Fruit fly (Drosophila melanogaster) whole organism, adult: ENCODE measurements around the gene rumi.

Experiments used
- CG11617 ChIP-seq: fragments of 200-800 bp; sonication (Bioruptor generic); optimal IDR thresholded peaks from 2 replicates; lab custom pipeline; 2017; ENCODE audit warnings: mild to moderate bottlenecking, missing biosample characterization, missing genetic modification reagents, missing genetic modification characterization
- CG12768 ChIP-seq: fragments of 200-800 bp; sonication (Bioruptor generic); optimal IDR thresholded peaks from 2 replicates; lab custom pipeline; 2017; ENCODE audit warnings: missing biosample characterization, missing genetic modification characterization, mild to moderate bottlenecking, moderate library complexity, missing genetic modification reagents
- CG14711 ChIP-seq: fragments of 200-800 bp; sonication (Bioruptor generic); optimal IDR thresholded peaks from 2 replicates; lab custom pipeline; 2018; ENCODE audit warnings: missing biosample characterization, mild to moderate bottlenecking, missing genetic modification characterization, moderate library complexity
- CG1620 ChIP-seq: fragments of 200-800 bp; sonication (Bioruptor generic); optimal IDR thresholded peaks from 2 replicates; lab custom pipeline; 2016; ENCODE audit warnings: missing biosample characterization, missing genetic modification characterization
- CG33017 ChIP-seq: fragments of 200-800 bp; sonication (Bioruptor generic); optimal IDR thresholded peaks from 2 replicates; lab custom pipeline; 2018; ENCODE audit warnings: missing biosample characterization, mild to moderate bottlenecking, missing genetic modification characterization, moderate library complexity
- CG5204 ChIP-seq: fragments of 200-800 bp; sonication (Bioruptor generic); optimal IDR thresholded peaks from 2 replicates; lab custom pipeline; 2016; ENCODE audit warnings: missing biosample characterization, missing genetic modification characterization
- CG7045 ChIP-seq: fragments of 200-800 bp; sonication (Bioruptor generic); optimal IDR thresholded peaks from 2 replicates; lab custom pipeline; 2017; ENCODE audit warnings: missing biosample characterization, mild to moderate bottlenecking, missing genetic modification characterization
- CG7101 ChIP-seq: fragments of 200-800 bp; sonication (Bioruptor generic); optimal IDR thresholded peaks from 2 replicates; lab custom pipeline; 2018; ENCODE audit warnings: missing biosample characterization, mild to moderate bottlenecking, missing genetic modification characterization, moderate library complexity
- Clk ChIP-seq: fragments of 200-800 bp; sonication (Bioruptor generic); optimal IDR thresholded peaks from 2 replicates; lab custom pipeline; 2017; ENCODE audit warnings: missing biosample characterization, missing genetic modification characterization
- Crg-1 ChIP-seq: fragments of 200-800 bp; sonication (Bioruptor generic); optimal IDR thresholded peaks from 2 replicates; lab custom pipeline; 2016; ENCODE audit warnings: missing biosample characterization, missing genetic modification characterization
- Hr96 ChIP-seq: fragments of 200-800 bp; sonication (Bioruptor generic); optimal IDR thresholded peaks from 2 replicates; lab custom pipeline; 2016; ENCODE audit warnings: missing biosample characterization, missing genetic modification characterization
- Mnt ChIP-seq: fragments of 200-800 bp; sonication (Bioruptor generic); optimal IDR thresholded peaks from 2 replicates; lab custom pipeline; 2016; ENCODE audit warnings: missing biosample characterization, mild to moderate bottlenecking, missing genetic modification characterization
- bab1 ChIP-seq: fragments of 200-800 bp; sonication (Bioruptor generic); optimal IDR thresholded peaks from 3 replicates; lab custom pipeline; 2019; ENCODE audit warnings: missing biosample characterization, mild to moderate bottlenecking, missing genetic modification characterization, moderate library complexity
- cic ChIP-seq: fragments of 200-800 bp; sonication (Bioruptor generic); optimal IDR thresholded peaks from 2 replicates; lab custom pipeline; 2017; ENCODE audit warnings: missing biosample characterization, mild to moderate bottlenecking, missing genetic modification characterization, moderate library complexity
- cnc ChIP-seq, 2 experiments: fragments of >200 bp; optimal IDR thresholded peaks; 2 replicates each; lab custom pipeline; 2017
- kay ChIP-seq: fragments of 200-800 bp; sonication (Bioruptor generic); peaks from one replicate; lab custom pipeline; 2016; ENCODE audit warnings: missing biosample characterization, missing genetic modification characterization, borderline replicate concordance
- ovo ChIP-seq: fragments of 200-800 bp; sonication (Bioruptor generic); optimal IDR thresholded peaks from 2 replicates; lab custom pipeline; 2016; ENCODE audit warnings: missing biosample characterization, missing genetic modification characterization
- pad ChIP-seq: fragments of 200-800 bp; sonication (Bioruptor generic); optimal IDR thresholded peaks from 3 replicates; lab custom pipeline; 2017; ENCODE audit warnings: missing biosample characterization, missing genetic modification characterization, mild to moderate bottlenecking, moderate library complexity, missing genetic modification reagents
- tj ChIP-seq: fragments of 200-800 bp; sonication (Bioruptor generic); optimal IDR thresholded peaks from 3 replicates; lab custom pipeline; 2017; ENCODE audit warnings: missing biosample characterization, mild to moderate bottlenecking, missing genetic modification characterization, moderate library complexity
- toe ChIP-seq: fragments of 200-800 bp; sonication (Bioruptor generic); optimal IDR thresholded peaks from 2 replicates; lab custom pipeline; 2016; ENCODE audit warnings: missing biosample characterization, missing genetic modification characterization

Gene rumi

dm6 chr3R:22750534-22750947, at the start of gene rumi, which contains the start of the genes CG7029 and Usp12-46:
rumi (minus strand) TSS chr3R:22750597.
CG7029 (plus strand) TSS chr3R:22750901.
Usp12-46 (plus strand) TSS chr3R:22750901.
- TF ChIP-seq CG1620 (GFP tag; lab: Kevin White, UChicago) (peak; percentile 89), Mnt (GFP tag; lab: Kevin White, UChicago) (peak; percentile 76), CG12768 (GFP tag; lab: Kevin White, UChicago) (peak; percentile 82), CG7045 (GFP tag; lab: Kevin White, UChicago) (peak; percentile 80), cic (peak; percentile 44), CG7101 (tag; lab: Kevin White, UChicago) (peak; percentile 85), ovo (GFP tag; lab: Kevin White, UChicago) (peak; percentile 79), toe (no peak), Clk (GFP tag; lab: Kevin White, UChicago) (peak; percentile 78), Hr96 (peak; percentile 92), tj (GFP tag; lab: Kevin White, UChicago) (peak; percentile 89), pad (peak; percentile 59), Crg-1 (peak; percentile 69), CG11617 (GFP tag; lab: Kevin White, UChicago) (peak; percentile 83), bab1 (GFP tag; lab: Kevin White, UChicago) (peak; percentile 90), CG33017 (tag; lab: Kevin White, UChicago) (peak; percentile 83), CG5204 (GFP tag; lab: Kevin White, UChicago) (no peak), CG14711 (tag; lab: Kevin White, UChicago) (peak; percentile 98), kay (GFP tag; lab: Kevin White, UChicago) (no peak), cnc (optimal IDR thresholded peaks at IDR 0.05; lab: Kevin White, UChicago) (no peak)

dm6 chr3R:22793953-22794352, 43.6 kb upstream of the rumi start:
- no peak for TF ChIP-seq kay (GFP tag; lab: Kevin White, UChicago)
- TF ChIP-seq cic, result no peak
- TF ChIP-seq cnc (optimal IDR thresholded peaks at IDR 0.05; lab: Kevin White, UChicago), result no peak
- TF ChIP-seq CG7045 (GFP tag; lab: Kevin White, UChicago), result no peak
- no peak for TF ChIP-seq CG12768 (GFP tag; lab: Kevin White, UChicago)
- TF ChIP-seq tj (GFP tag; lab: Kevin White, UChicago), result no peak
- TF ChIP-seq CG1620 (GFP tag; lab: Kevin White, UChicago), result no peak
- TF ChIP-seq CG11617 (GFP tag; lab: Kevin White, UChicago), result no peak
- no peak for TF ChIP-seq Crg-1
- TF ChIP-seq pad, result no peak
- no peak for TF ChIP-seq Mnt (GFP tag; lab: Kevin White, UChicago)
- TF ChIP-seq CG5204 (GFP tag; lab: Kevin White, UChicago), result no peak
- TF ChIP-seq Clk (GFP tag; lab: Kevin White, UChicago), result no peak
- TF ChIP-seq bab1 (GFP tag; lab: Kevin White, UChicago), result no peak
- TF ChIP-seq CG14711 (tag; lab: Kevin White, UChicago), result no peak
- TF ChIP-seq toe, result no peak
- TF ChIP-seq CG33017 (tag; lab: Kevin White, UChicago), result no peak

- no peak for TF ChIP-seq CG14711 (tag; lab: Kevin White, UChicago)
- no peak for TF ChIP-seq Crg-1
- TF ChIP-seq bab1 (GFP tag; lab: Kevin White, UChicago), result no peak
- TF ChIP-seq cic, result no peak
These were observed 38.7 kb upstream of the rumi start for dm6 chr3R:22789106-22789505.

DNA sequence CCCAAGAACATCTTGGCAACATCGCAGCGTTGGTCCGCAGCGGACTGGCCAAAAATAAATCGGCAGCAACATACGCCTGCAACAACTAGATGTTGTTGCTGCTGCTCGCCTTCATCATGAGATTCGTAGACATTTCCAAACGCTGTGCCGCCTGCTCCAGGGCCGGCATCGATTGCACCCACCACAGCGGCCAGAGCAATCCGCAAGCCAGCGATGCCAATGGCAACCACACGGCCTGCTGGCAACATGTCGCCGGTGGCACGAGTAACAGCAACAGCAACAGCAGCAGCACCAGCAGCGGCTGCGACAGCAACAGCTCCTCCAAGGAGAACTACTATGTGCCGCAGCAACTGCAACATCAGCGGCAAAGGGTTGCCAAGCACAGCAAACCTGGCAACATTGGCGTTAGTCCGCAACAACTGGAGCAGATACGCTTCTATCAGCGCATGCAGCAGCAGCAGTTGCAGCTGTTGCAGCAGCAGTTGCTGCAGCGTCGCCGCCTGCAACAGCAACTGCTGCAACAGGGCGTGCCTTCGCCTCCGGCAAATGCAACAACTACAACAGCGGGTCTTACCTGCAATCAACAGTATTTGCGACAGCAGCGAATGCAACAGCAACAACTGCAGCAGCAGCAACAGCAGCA, 34.4 kb upstream of the rumi start:
- TF ChIP-seq CG12768 (GFP tag; lab: Kevin White, UChicago) (no peak), pad (no peak), bab1 (GFP tag; lab: Kevin White, UChicago) (no peak), cic (no peak), Hr96 (no peak), Crg-1 (no peak), CG5204 (GFP tag; lab: Kevin White, UChicago) (no peak), ovo (GFP tag; lab: Kevin White, UChicago) (no peak), kay (GFP tag; lab: Kevin White, UChicago) (no peak), CG11617 (GFP tag; lab: Kevin White, UChicago) (no peak), CG14711 (tag; lab: Kevin White, UChicago) (no peak), toe (no peak), CG1620 (GFP tag; lab: Kevin White, UChicago) (no peak), CG7101 (tag; lab: Kevin White, UChicago) (no peak)

DNA sequence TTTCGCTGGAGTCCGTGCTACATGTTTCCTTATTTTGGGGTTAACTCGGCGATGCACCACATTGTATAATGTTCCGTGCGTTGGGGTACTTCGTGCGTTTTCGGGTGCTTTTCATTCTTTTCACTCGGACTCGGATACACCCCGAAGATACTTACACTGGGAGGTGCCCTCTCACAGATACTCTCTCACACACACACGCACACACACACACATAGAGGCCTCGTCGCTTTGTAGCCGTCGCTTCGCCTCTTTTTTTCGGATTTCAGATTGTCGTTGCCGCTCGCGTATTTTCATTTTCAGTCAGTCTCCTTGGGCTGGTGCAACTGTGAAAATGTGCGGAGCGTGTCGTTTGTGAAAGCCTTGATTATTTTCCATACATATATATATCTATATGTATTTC, 31.0 kb upstream of the rumi start:
- peak; percentile 91 for TF ChIP-seq cic
- TF ChIP-seq CG1620 (GFP tag; lab: Kevin White, UChicago), result peak; percentile 2
- no peak for TF ChIP-seq pad
- peak; percentile 45 for TF ChIP-seq CG14711 (tag; lab: Kevin White, UChicago)
- TF ChIP-seq CG12768 (GFP tag; lab: Kevin White, UChicago), result peak; percentile 80
- peak; percentile 61 for TF ChIP-seq Mnt (GFP tag; lab: Kevin White, UChicago)
- peak; percentile 57 for TF ChIP-seq CG7101 (tag; lab: Kevin White, UChicago)
- TF ChIP-seq kay (GFP tag; lab: Kevin White, UChicago), result no peak
- TF ChIP-seq Hr96, result peak; percentile 26
- TF ChIP-seq Crg-1, result no peak
- TF ChIP-seq cnc (optimal IDR thresholded peaks at IDR 0.05; lab: Kevin White, UChicago), result no peak
- peak; percentile 66 for TF ChIP-seq bab1 (GFP tag; lab: Kevin White, UChicago)
- peak; percentile 78 for TF ChIP-seq toe
- TF ChIP-seq tj (GFP tag; lab: Kevin White, UChicago), result peak; percentile 66
- TF ChIP-seq CG11617 (GFP tag; lab: Kevin White, UChicago), result peak; percentile 65
- TF ChIP-seq CG5204 (GFP tag; lab: Kevin White, UChicago), result peak; percentile 29
- peak; percentile 79 for TF ChIP-seq CG33017 (tag; lab: Kevin White, UChicago)
- TF ChIP-seq Clk (GFP tag; lab: Kevin White, UChicago), result peak; percentile 85
- TF ChIP-seq CG7045 (GFP tag; lab: Kevin White, UChicago), result peak; percentile 69
- TF ChIP-seq ovo (GFP tag; lab: Kevin White, UChicago), result peak; percentile 53
